Fruit fly (Drosophila melanogaster): Measurements from ENCODE around the gene CG17350.

Gene CG17350

dm6 chr2L:19425765-19426329 is 45.1 kb downstream of the CG17350 start (continued):
- TF ChIP-seq onecut (GFP tag; IDR thresholded peaks at IDR 0.05) (peak; percentile 71), ems (GFP tag; optimal IDR thresholded peaks at IDR 0.05) (no peak), CG12942 (GFP tag; optimal IDR thresholded peaks at IDR 0.05) (peak; percentile 27), Mrtf (GFP tag; IDR thresholded peaks at IDR 0.05) (0 out of 3 replicates have a peak, but pooled peaks have one; percentile 32), croc (GFP tag; conservative IDR thresholded peaks at IDR 0.05) (0 out of 3 replicates have a peak, but pooled peaks have one; percentile 35), Ptx1 (GFP tag; IDR thresholded peaks at IDR 0.05) (peak; percentile 76), odd (GFP tag; optimal IDR thresholded peaks at IDR 0.05) (peak; percentile 52), CG11696 (GFP tag; IDR thresholded peaks at IDR 0.05) (peak; percentile 46; the same call in 1 of the 2 replicates), CG6791 (GFP tag; IDR thresholded peaks at IDR 0.05; ENCODE audit: partially characterized antibody) (peak; percentile 19; the same call in 1 of the 3 replicates), Abd-B (GFP tag; optimal IDR thresholded peaks at IDR 0.05) (peak; percentile 39), HLH54F (GFP tag; optimal IDR thresholded peaks at IDR 0.05) (peak; percentile 13), CG7556 (GFP tag; optimal IDR thresholded peaks at IDR 0.05) (peak; percentile 66), H2.0 (GFP tag; IDR thresholded peaks at IDR 0.05) (peak; percentile 71), ham (GFP tag; IDR thresholded peaks at IDR 0.05) (no peak), CG4820 (GFP tag; optimal IDR thresholded peaks at IDR 0.05) (peak; percentile 40), Rx (GFP tag; IDR thresholded peaks at IDR 0.05) (peak; percentile 55), pnt (GFP tag; optimal IDR thresholded peaks at IDR 0.05) (peak; percentile 55), run (tag; optimal IDR thresholded peaks at IDR 0.05) (peak; percentile 6), CG18599 (GFP tag; optimal IDR thresholded peaks at IDR 0.05) (peak; percentile 80), eve (GFP tag; optimal IDR thresholded peaks at IDR 0.05) (no peak), Ets65A (GFP tag) (peak; percentile 65), tgo (GFP tag; IDR thresholded peaks at IDR 0.05) (peak; percentile 69), CG7786 (GFP tag; optimal IDR thresholded peaks at IDR 0.05) (peak; percentile 24), Dek (tag; optimal IDR thresholded peaks at IDR 0.05) (peak; percentile 62), bigmax (GFP tag; optimal IDR thresholded peaks at IDR 0.05) (no peak), CG8281 (tag; optimal IDR thresholded peaks at IDR 0.05) (peak; percentile 26), CG7271 (tag; optimal IDR thresholded peaks at IDR 0.05) (no peak), CG1024 (GFP tag; IDR thresholded peaks at IDR 0.05) (no peak), exex (tag; optimal IDR thresholded peaks at IDR 0.05) (peak; percentile 68), lola (GFP tag; optimal IDR thresholded peaks at IDR 0.05) (peak in 1 of 3 experiments; percentile 62), Poxn (GFP tag; IDR thresholded peaks at IDR 0.05) (peak; percentile 16; the same call in 1 of the 2 replicates), CG13775 (GFP tag; optimal IDR thresholded peaks at IDR 0.05) (peak; percentile 66), CG12071 (GFP tag; optimal IDR thresholded peaks at IDR 0.05) (peak; percentile 43), ATbp (GFP tag; optimal IDR thresholded peaks at IDR 0.05) (peak; percentile 60), CG10462 (GFP tag; optimal IDR thresholded peaks at IDR 0.05) (no peak), CG10366 (GFP tag; IDR thresholded peaks at IDR 0.05) (peak; percentile 53), Ssrp (tag; optimal IDR thresholded peaks at IDR 0.05) (peak; percentile 70), tio (GFP tag; optimal IDR thresholded peaks at IDR 0.05) (peak; percentile 77), CG33557 (GFP tag; optimal IDR thresholded peaks at IDR 0.05) (peak; percentile 39), jumu (GFP tag; optimal IDR thresholded peaks at IDR 0.05) (peak; percentile 13), tup (GFP tag; optimal IDR thresholded peaks at IDR 0.05) (no peak), Bteb2 (GFP tag; optimal IDR thresholded peaks at IDR 0.05) (peak; percentile 16), Six4 (GFP tag; optimal IDR thresholded peaks at IDR 0.05) (peak; percentile 35), CG6689 (GFP tag; IDR thresholded peaks at IDR 0.05) (peak; percentile 64; the same call in 1 of the 2 replicates), nau (GFP tag; optimal IDR thresholded peaks at IDR 0.05) (peak; percentile 55), CkIIα-i1 (GFP tag; IDR thresholded peaks at IDR 0.05) (no peak), stwl (tag; optimal IDR thresholded peaks at IDR 0.05) (peak; percentile 15), zen2 (GFP tag; IDR thresholded peaks at IDR 0.05; ENCODE audit: partially characterized antibody) (no peak), ci (GFP tag; IDR thresholded peaks at IDR 0.05) (peak; percentile 77), CG10431 (GFP tag; optimal IDR thresholded peaks at IDR 0.05) (peak; percentile 48)
